Worm (Caenorhabditis elegans) whole organism, early embryonic: Measurements from ENCODE around the gene sto-6.

Experiments used
- aly-1 ChIP-seq: sonication (generic microtip); optimal IDR thresholded peaks from 2 replicates; lab custom pipeline; 2016; ENCODE audit warnings: missing genetic modification characterization, missing compliant biosample characterization
- ama-1 ChIP-seq: fragments of 150-350 bp; optimal IDR thresholded peaks from 2 replicates; lab custom pipeline; 2014
- ceh-13 ChIP-seq: fragments of 200-800 bp; sonication (Bioruptor generic); optimal IDR thresholded peaks from 2 replicates; lab custom pipeline; 2018; ENCODE audit warnings: mild to moderate bottlenecking, missing genetic modification characterization, missing compliant biosample characterization
- hmbx-1 ChIP-seq: sonication (generic microtip); optimal IDR thresholded peaks from 2 replicates; lab custom pipeline; 2016; ENCODE audit warnings: mild to moderate bottlenecking, missing genetic modification characterization, missing compliant biosample characterization
- hmg-4 ChIP-seq: fragments of 200-800 bp; sonication (Bioruptor generic); optimal IDR thresholded peaks from 2 replicates; lab custom pipeline; 2018; ENCODE audit warnings: mild to moderate bottlenecking, missing genetic modification characterization, missing compliant biosample characterization
- pes-1 ChIP-seq: fragments of 200-800 bp; sonication (Bioruptor generic); IDR thresholded peaks from 2 replicates; pipeline ENCODE4 v1.3.6; 2022; ENCODE audit warnings: missing genetic modification reagents, missing genetic modification characterization, missing compliant biosample characterization
- tbx-37 ChIP-seq: fragments of 200-800 bp; sonication (Bioruptor generic); conservative IDR thresholded peaks from 2 replicates; pipeline ENCODE4 v1.3.6; 2022; ENCODE audit warnings: missing genetic modification reagents, missing genetic modification characterization, missing compliant biosample characterization
- tra-4 ChIP-seq: sonication (generic microtip); optimal IDR thresholded peaks from 2 replicates; lab custom pipeline; 2017; ENCODE audit warnings: missing genetic modification characterization, missing compliant biosample characterization

DNA sequence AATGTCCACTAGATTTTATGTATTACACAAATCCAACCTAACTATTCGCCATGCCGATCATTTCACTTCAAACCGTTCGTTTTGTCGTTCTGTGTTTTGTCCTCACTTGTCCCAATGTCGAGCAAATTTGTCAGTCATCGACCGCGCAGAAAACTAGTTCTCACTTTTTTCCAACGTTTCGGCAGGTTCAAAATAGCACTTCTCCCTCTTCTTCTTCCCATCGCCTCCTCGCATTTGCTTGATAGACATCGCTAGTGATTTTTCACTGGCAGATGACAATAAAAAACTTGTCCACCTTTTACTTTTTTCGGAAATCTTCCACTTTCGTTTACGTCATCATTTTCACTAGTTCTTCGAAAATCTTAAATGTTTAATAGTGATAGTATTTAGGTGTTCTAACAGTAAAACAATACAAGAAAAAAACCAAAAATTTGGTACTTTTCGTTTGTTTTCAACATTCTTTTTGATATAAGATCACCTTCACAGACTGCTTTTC lies 33.4 kb downstream of the sto-6 start:
- no peak for TF ChIP-seq aly-1 (tag; lab: Kevin White, UChicago)
- TF ChIP-seq ceh-13, result no peak
- no peak for TF ChIP-seq pes-1
- no peak for TF ChIP-seq ama-1 (lab: Kevin White, UChicago)
- TF ChIP-seq tbx-37 (GFP tag; lab: Robert Waterston, UW), result no peak
- TF ChIP-seq hmbx-1 (tag; lab: Kevin White, UChicago), result no peak
- TF ChIP-seq hmg-4, result no peak
- TF ChIP-seq tra-4, result no peak
